Worm (Caenorhabditis elegans) whole organism, young adult: ENCODE measurements around the gene noca-1.

Source experiments
- B0035.1 ChIP-seq: sonication (generic microtip); optimal IDR thresholded peaks from 2 replicates; lab custom pipeline; 2016; ENCODE audit warnings: missing genetic modification characterization, mild to moderate bottlenecking, missing compliant biosample characterization, missing genotype, missing genetic modification reagents
- C17E4.6 ChIP-seq: fragments of 200-800 bp; sonication (Bioruptor generic); IDR thresholded peaks from 2 replicates; pipeline ENCODE4 v1.3.6; 2022; ENCODE audit warnings: missing genetic modification reagents, missing genetic modification characterization, missing compliant biosample characterization
- F23B12.7 ChIP-seq: sonication (generic microtip); optimal IDR thresholded peaks from 2 replicates; lab custom pipeline; 2017; ENCODE audit warnings: missing genetic modification characterization, mild to moderate bottlenecking, missing compliant biosample characterization, antibody characterized with exemption, moderate library complexity; ENCODE audit not compliant: insufficient read depth
- F33H1.4 ChIP-seq: fragments of 200-800 bp; sonication (Bioruptor generic); IDR thresholded peaks from 2 replicates; pipeline ENCODE4 v1.3.6; 2022; ENCODE audit warnings: missing genetic modification reagents, missing genetic modification characterization, missing compliant biosample characterization
- F39B2.1 ChIP-seq: fragments of 200-800 bp; sonication (Bioruptor generic); IDR thresholded peaks from 2 replicates; pipeline ENCODE4 v1.3.6; 2022; ENCODE audit warnings: missing genetic modification reagents, missing genetic modification characterization, missing compliant biosample characterization
- F55B11.4 ChIP-seq: sonication (generic microtip); optimal IDR thresholded peaks from 2 replicates; lab custom pipeline; 2016; ENCODE audit warnings: missing compliant biosample characterization, missing genetic modification characterization, borderline replicate concordance; ENCODE audit not compliant: insufficient read depth
- Y53F4B.3 ChIP-seq: fragments of 200-800 bp; sonication (Bioruptor generic); IDR thresholded peaks from 2 replicates; pipeline ENCODE4 v1.3.6; 2022; ENCODE audit warnings: missing genetic modification reagents, missing genetic modification characterization, missing compliant biosample characterization
- Y56A3A.18 ChIP-seq: fragments of 200-800 bp; sonication (Bioruptor generic); IDR thresholded peaks from 2 replicates; pipeline ENCODE4 v1.3.6; 2022; ENCODE audit warnings: missing genetic modification reagents, missing genetic modification characterization, missing compliant biosample characterization
- ZK185.1 ChIP-seq: sonication (generic microtip); optimal IDR thresholded peaks from 2 replicates; lab custom pipeline; 2016; ENCODE audit warnings: mild to moderate bottlenecking, missing genetic modification characterization, missing compliant biosample characterization; ENCODE audit not compliant: poor library complexity, severe bottlenecking
- aptf-2 ChIP-seq: fragments of 200-800 bp; sonication (Bioruptor generic); conservative IDR thresholded peaks from 2 replicates; pipeline ENCODE4 v1.3.6; 2022; ENCODE audit warnings: missing genetic modification reagents, missing genetic modification characterization, missing compliant biosample characterization
- aptf-3 ChIP-seq: fragments of 200-800 bp; sonication (Bioruptor generic); IDR thresholded peaks from 2 replicates; pipeline ENCODE4 v1.3.6; 2022; ENCODE audit warnings: missing genetic modification characterization, missing compliant biosample characterization
- bed-2 ChIP-seq: fragments of 200-800 bp; sonication (Bioruptor generic); IDR thresholded peaks from 2 replicates; pipeline ENCODE4 v1.3.6; 2022; ENCODE audit warnings: missing genetic modification reagents, missing genetic modification characterization, missing compliant biosample characterization
- cebp-2 ChIP-seq: fragments of 200-800 bp; sonication (Bioruptor generic); IDR thresholded peaks from 2 replicates; pipeline ENCODE4 v1.3.6; 2022; ENCODE audit warnings: missing genetic modification characterization, missing compliant biosample characterization
- ceh-27 ChIP-seq: fragments of 200-800 bp; sonication (Bioruptor generic); optimal IDR thresholded peaks from 2 replicates; lab custom pipeline; 2018; ENCODE audit warnings: mild to moderate bottlenecking, missing genetic modification characterization, moderate library complexity, missing compliant biosample characterization
- chd-7 ChIP-seq: sonication (generic microtip); optimal IDR thresholded peaks from 2 replicates; lab custom pipeline; 2016; ENCODE audit warnings: mild to moderate bottlenecking, missing genetic modification characterization, moderate library complexity, missing compliant biosample characterization
- egl-18 ChIP-seq: fragments of 200-800 bp; sonication (Bioruptor generic); IDR thresholded peaks from 2 replicates; pipeline ENCODE4 v1.3.6; 2022; ENCODE audit warnings: missing genetic modification reagents, missing genetic modification characterization, missing compliant biosample characterization
- fkh-3 ChIP-seq: sonication (generic microtip); optimal IDR thresholded peaks from 2 replicates; lab custom pipeline; 2016; ENCODE audit warnings: mild to moderate bottlenecking, missing genetic modification characterization, missing compliant biosample characterization
- hlh-12 ChIP-seq: sonication (generic microtip); optimal IDR thresholded peaks from 2 replicates; lab custom pipeline; 2016; ENCODE audit warnings: missing genetic modification characterization, missing compliant biosample characterization
- hlh-26 ChIP-seq: fragments of 200-800 bp; sonication (Bioruptor generic); conservative IDR thresholded peaks from 2 replicates; pipeline ENCODE4 v1.3.6; 2022; ENCODE audit warnings: missing genetic modification reagents, missing genetic modification characterization, missing compliant biosample characterization
- hsf-1 ChIP-seq: fragments of 200-800 bp; sonication (Bioruptor generic); IDR thresholded peaks from 2 replicates; pipeline ENCODE4 v1.3.6; 2022; ENCODE audit warnings: missing genetic modification reagents, missing genetic modification characterization, missing compliant biosample characterization
- lin-54 ChIP-seq: fragments of 200-800 bp; sonication (Bioruptor generic); optimal IDR thresholded peaks from 2 replicates; lab custom pipeline; 2018; ENCODE audit warnings: mild to moderate bottlenecking, missing genetic modification characterization, missing compliant biosample characterization
- lsy-27 ChIP-seq: sonication (generic microtip); optimal IDR thresholded peaks from 2 replicates; lab custom pipeline; 2017; ENCODE audit warnings: missing genetic modification characterization, mild to moderate bottlenecking, missing compliant biosample characterization, antibody characterized with exemption, missing genotype, borderline replicate concordance; ENCODE audit not compliant: insufficient read depth
- madf-6 ChIP-seq: fragments of 200-800 bp; sonication (Bioruptor generic); IDR thresholded peaks from 2 replicates; pipeline ENCODE4 v1.3.6; 2022; ENCODE audit warnings: missing genetic modification reagents, missing genetic modification characterization, missing compliant biosample characterization
- mcd-1 ChIP-seq: fragments of 200-800 bp; sonication (Bioruptor generic); IDR thresholded peaks from 2 replicates; pipeline ENCODE4 v1.3.6; 2022; ENCODE audit warnings: missing genetic modification reagents, missing genetic modification characterization, missing compliant biosample characterization
- mes-4 ChIP-seq: sonication (generic microtip); optimal IDR thresholded peaks from 2 replicates; lab custom pipeline; 2016; ENCODE audit warnings: missing genotype, missing genetic modification characterization, missing compliant biosample characterization
- nhr-120 ChIP-seq: fragments of 200-800 bp; sonication (Bioruptor generic); IDR thresholded peaks from 2 replicates; pipeline ENCODE4 v1.3.6; 2022; ENCODE audit warnings: missing genetic modification characterization, missing compliant biosample characterization
- nhr-179 ChIP-seq: sonication (generic microtip); optimal IDR thresholded peaks from 2 replicates; lab custom pipeline; 2016; ENCODE audit warnings: mild to moderate bottlenecking, missing genetic modification characterization, missing compliant biosample characterization
- nhr-90 ChIP-seq: sonication (generic microtip); optimal IDR thresholded peaks from 2 replicates; lab custom pipeline; 2016; ENCODE audit warnings: missing genotype, mild to moderate bottlenecking, missing genetic modification characterization, missing compliant biosample characterization
- rcor-1 ChIP-seq: fragments of 200-800 bp; sonication (Bioruptor generic); IDR thresholded peaks from 2 replicates; pipeline ENCODE4 v1.3.6; 2022; ENCODE audit warnings: missing genetic modification reagents, missing genetic modification characterization, missing compliant biosample characterization
- repo-1 ChIP-seq: sonication (generic microtip); optimal IDR thresholded peaks from 2 replicates; lab custom pipeline; 2017; ENCODE audit warnings: mild to moderate bottlenecking, missing genetic modification characterization, missing compliant biosample characterization
- sdz-38 ChIP-seq: sonication (generic microtip); optimal IDR thresholded peaks from 2 replicates; lab custom pipeline; 2016; ENCODE audit warnings: missing genotype, missing genetic modification characterization, missing compliant biosample characterization
- somi-1 ChIP-seq: fragments of 200-800 bp; sonication (Bioruptor generic); optimal IDR thresholded peaks from 2 replicates; lab custom pipeline; 2018; ENCODE audit warnings: mild to moderate bottlenecking, missing genetic modification characterization, missing compliant biosample characterization
- tbp1 ChIP-seq: fragments of 200-800 bp; sonication (Bioruptor generic); optimal IDR thresholded peaks from 2 replicates; lab custom pipeline; 2018; ENCODE audit warnings: mild to moderate bottlenecking, missing genetic modification characterization, missing compliant biosample characterization
- tbx-9 ChIP-seq: sonication (generic microtip); optimal IDR thresholded peaks from 2 replicates; lab custom pipeline; 2016; ENCODE audit warnings: borderline replicate concordance, missing genetic modification characterization, inconsistent platforms, missing compliant biosample characterization
- xnd-1 ChIP-seq: sonication (generic microtip); optimal IDR thresholded peaks from 2 replicates; lab custom pipeline; 2016; ENCODE audit warnings: missing genotype, missing genetic modification reagents, missing genetic modification characterization, missing compliant biosample characterization
- zfh-2 ChIP-seq: fragments of 200-800 bp; sonication (Bioruptor generic); conservative IDR thresholded peaks from 2 replicates; pipeline ENCODE4 v1.3.6; 2022; ENCODE audit warnings: missing genetic modification reagents, missing genetic modification characterization, missing compliant biosample characterization
- zim-3 ChIP-seq: sonication (generic microtip); optimal IDR thresholded peaks from 2 replicates; lab custom pipeline; 2017; ENCODE audit warnings: mild to moderate bottlenecking, missing genetic modification characterization, moderate library complexity, missing compliant biosample characterization
- ztf-26 ChIP-seq: sonication (generic microtip); optimal IDR thresholded peaks from 2 replicates; lab custom pipeline; 2017; ENCODE audit warnings: missing genetic modification characterization, missing compliant biosample characterization

noca-1 gene

ce11 chrV:13176814-13177213 is 24.1 kb downstream of the noca-1 start:
- no peak for TF ChIP-seq F33H1.4 (GFP tag; lab: Robert Waterston, UW)
- TF ChIP-seq tbx-9 (tag; lab: Kevin White, UChicago) = no peak
- no peak for TF ChIP-seq aptf-2 (GFP tag; lab: Robert Waterston, UW)
- no peak for TF ChIP-seq nhr-179 (tag; lab: Kevin White, UChicago)
- no peak for TF ChIP-seq lin-54
- no peak for TF ChIP-seq C17E4.6
- no peak for TF ChIP-seq F55B11.4
- TF ChIP-seq hlh-12 (tag; lab: Kevin White, UChicago) = no peak
- no peak for TF ChIP-seq sdz-38 (tag; lab: Kevin White, UChicago)
- TF ChIP-seq Y56A3A.18 (GFP tag; lab: Robert Waterston, UW) = no peak
- TF ChIP-seq rcor-1 = no peak
- TF ChIP-seq F39B2.1 = no peak
- TF ChIP-seq repo-1 (tag; lab: Kevin White, UChicago) = no peak
- no peak for TF ChIP-seq chd-7
- TF ChIP-seq zfh-2 = no peak
- TF ChIP-seq nhr-90 (tag; lab: Kevin White, UChicago) = no peak
- TF ChIP-seq mcd-1 (GFP tag; lab: Robert Waterston, UW) = no peak
- no peak for TF ChIP-seq B0035.1
- no peak for TF ChIP-seq somi-1
- TF ChIP-seq zim-3 (tag; lab: Kevin White, UChicago) = no peak

- TF ChIP-seq hlh-26 (GFP tag; lab: Robert Waterston, UW) (no peak), madf-6 (GFP tag; lab: Robert Waterston, UW) (peak; percentile 37; the same call in 1 of the 2 replicates), hsf-1 (GFP tag; lab: Robert Waterston, UW) (0 out of 2 replicates have a peak, but pooled peaks have one; percentile 21)
Observed at ce11 chrV:13179986-13180591, 27.4 kb downstream of the noca-1 start, which contains the start of gene cni-1. TSS of gene cni-1 (plus strand) at chrV:13180330.

- TF ChIP-seq F33H1.4 (GFP tag; lab: Robert Waterston, UW) (no peak), tbp1 (GFP tag; lab: Kevin White, UChicago) (no peak), bed-2 (no peak), nhr-120 (GFP tag; lab: Robert Waterston, UW) (no peak), egl-18 (GFP tag; lab: Robert Waterston, UW) (no peak), ZK185.1 (no peak), tbx-9 (tag; lab: Kevin White, UChicago) (no peak), ztf-26 (tag; lab: Kevin White, UChicago) (no peak), fkh-3 (tag; lab: Kevin White, UChicago) (no peak), ceh-27 (GFP tag; lab: Kevin White, UChicago) (no peak), cebp-2 (GFP tag; lab: Robert Waterston, UW) (no peak), lin-54 (no peak), xnd-1 (tag; lab: Kevin White, UChicago) (no peak), F23B12.7 (tag; lab: Kevin White, UChicago) (no peak), aptf-3 (GFP tag; lab: Robert Waterston, UW) (no peak), lsy-27 (tag; lab: Kevin White, UChicago) (no peak), mes-4 (tag; lab: Kevin White, UChicago) (no peak), Y53F4B.3 (GFP tag; lab: Robert Waterston, UW) (no peak)
Observed at ce11 chrV:13181450-13181849, 28.7 kb downstream of the noca-1 start.
